Worm (Caenorhabditis elegans) whole organism, L1 larva: ENCODE measurements around the gene rgs-5.

Source experiments
- C16A3.4 ChIP-seq: fragments of 150-350 bp; optimal IDR thresholded peaks from 2 replicates; lab custom pipeline; 2014; ENCODE audit warnings: missing biosample characterization, missing genetic modification characterization
- C34B4.2 ChIP-seq: sonication (generic microtip); optimal IDR thresholded peaks from 2 replicates; lab custom pipeline; 2017; ENCODE audit warnings: mild to moderate bottlenecking, missing genetic modification characterization, missing compliant biosample characterization
- ama-1 ChIP-seq: fragments of 150-350 bp; optimal IDR thresholded peaks from 2 replicates; lab custom pipeline; 2014
- blmp-1 ChIP-seq: fragments of 150-350 bp; optimal IDR thresholded peaks from 2 replicates; lab custom pipeline; 2014; ENCODE audit warnings: missing biosample characterization, missing genetic modification characterization
- ceh-82 ChIP-seq, 3 experiments: fragments of 150-350 bp in 1 of 3; sonication (generic microtip) in 2 of 3; optimal IDR thresholded peaks; 2 replicates each; lab custom pipeline; 2014 to 2017; ENCODE audit warnings: missing biosample characterization in 3 of 3, missing genetic modification characterization in 3 of 3
- dpl-1 ChIP-seq, 3 experiments: fragments of 150-350 bp in 2 of 3; sonication (generic microtip) in 1 of 3; optimal IDR thresholded peaks; 2 replicates each; lab custom pipeline; 2014 to 2017; ENCODE audit warnings: missing biosample characterization in 3 of 3, missing genetic modification characterization in 3 of 3, missing genetic modification reagents in 3 of 3
- dsc-1 ChIP-seq: sonication (generic microtip); optimal IDR thresholded peaks from 2 replicates; lab custom pipeline; 2016; ENCODE audit warnings: mild to moderate bottlenecking, missing genetic modification characterization, missing compliant biosample characterization
- efl-1 ChIP-seq, 4 experiments: fragments of 150-350 bp; optimal IDR thresholded peaks in 3 of 4; peaks in 1 of 4; 1 replicate in 1 of 4; 2 replicates in 3 of 4; lab custom pipeline; 2014; ENCODE audit warnings: missing biosample characterization in 2 of 4, missing genetic modification characterization in 2 of 4, missing genetic modification reagents in 2 of 4
- egl-13 ChIP-seq: sonication (generic microtip); optimal IDR thresholded peaks from 2 replicates; lab custom pipeline; 2016; ENCODE audit warnings: missing genotype, missing genetic modification reagents, missing genetic modification characterization, missing compliant biosample characterization
- elt-3 ChIP-seq, 6 experiments: fragments of 150-350 bp in 1 of 6; sonication (generic microtip); optimal IDR thresholded peaks; 2 replicates each; lab custom pipeline; 2017 to 2018; ENCODE audit warnings: missing biosample characterization in 6 of 6, missing genetic modification characterization in 6 of 6, inconsistent platforms in 1 of 6
- fkh-10 ChIP-seq: sonication (generic microtip); optimal IDR thresholded peaks from 2 replicates; lab custom pipeline; 2017; ENCODE audit warnings: missing biosample characterization, missing genetic modification reagents, missing genetic modification characterization
- fkh-8 ChIP-seq: sonication (generic microtip); optimal IDR thresholded peaks from 2 replicates; lab custom pipeline; 2016; ENCODE audit warnings: mild to moderate bottlenecking, missing genetic modification characterization, missing compliant biosample characterization
- fos-1 ChIP-seq: fragments of 150-350 bp; optimal IDR thresholded peaks from 2 replicates; lab custom pipeline; 2014; ENCODE audit warnings: missing biosample characterization, missing genetic modification characterization
- hlh-4 ChIP-seq: sonication (generic microtip); optimal IDR thresholded peaks from 2 replicates; lab custom pipeline; 2016; ENCODE audit warnings: mild to moderate bottlenecking, missing genetic modification characterization, missing compliant biosample characterization
- irx-1 ChIP-seq: sonication (generic microtip); optimal IDR thresholded peaks from 2 replicates; lab custom pipeline; 2016; ENCODE audit warnings: missing genetic modification characterization, missing compliant biosample characterization
- isw-1 ChIP-seq: fragments of 200-800 bp; sonication (Bioruptor generic); IDR thresholded peaks from 2 replicates; pipeline ENCODE4 v1.3.6; 2022; ENCODE audit warnings: missing genetic modification characterization, missing compliant biosample characterization
- jun-1 ChIP-seq: fragments of 150-350 bp; optimal IDR thresholded peaks from 2 replicates; lab custom pipeline; 2014; ENCODE audit warnings: missing biosample characterization, missing genetic modification reagents, missing genetic modification characterization
- lin-14 ChIP-seq: fragments of 200-800 bp; sonication (Bioruptor generic); optimal IDR thresholded peaks from 2 replicates; lab custom pipeline; 2018; ENCODE audit warnings: mild to moderate bottlenecking, missing genetic modification characterization, moderate library complexity, missing compliant biosample characterization
- lin-15B ChIP-seq: fragments of 150-350 bp; sonication (generic microtip); optimal IDR thresholded peaks from 3 replicates; lab custom pipeline; 2014; ENCODE audit warnings: missing biosample characterization, missing genetic modification characterization
- lin-35 ChIP-seq, 2 experiments: fragments of 150-350 bp; optimal IDR thresholded peaks; 2 replicates each; lab custom pipeline; 2014; ENCODE audit warnings: missing biosample characterization in 2 of 2, missing genetic modification characterization in 2 of 2, missing genetic modification reagents in 2 of 2
- lsy-2 ChIP-seq, 2 experiments: fragments of 150-350 bp; optimal IDR thresholded peaks; 2 replicates each; lab custom pipeline; 2014; ENCODE audit warnings: missing biosample characterization in 2 of 2, missing genetic modification characterization in 2 of 2
- mdl-1 ChIP-seq, 2 experiments: fragments of 150-350 bp; optimal IDR thresholded peaks; 2 replicates each; lab custom pipeline; 2014 to 2017; ENCODE audit warnings: missing biosample characterization in 2 of 2, missing genetic modification characterization in 2 of 2, inconsistent platforms in 1 of 2
- mep-1 ChIP-seq: fragments of 150-350 bp; optimal IDR thresholded peaks from 2 replicates; lab custom pipeline; 2014; ENCODE audit warnings: missing biosample characterization, missing genetic modification characterization
- nhr-12 ChIP-seq: sonication (generic microtip); optimal IDR thresholded peaks from 2 replicates; lab custom pipeline; 2017; ENCODE audit warnings: missing biosample characterization, missing genetic modification characterization
- nhr-20 ChIP-seq: sonication (generic microtip); optimal IDR thresholded peaks from 2 replicates; lab custom pipeline; 2016; ENCODE audit warnings: mild to moderate bottlenecking, missing genetic modification characterization, missing compliant biosample characterization
- nhr-47 ChIP-seq: sonication (generic microtip); optimal IDR thresholded peaks from 2 replicates; lab custom pipeline; 2016; ENCODE audit warnings: mild to moderate bottlenecking, missing genetic modification characterization, moderate library complexity, missing compliant biosample characterization
- nhr-71 ChIP-seq: sonication (generic microtip); optimal IDR thresholded peaks from 2 replicates; lab custom pipeline; 2016; ENCODE audit warnings: mild to moderate bottlenecking, missing genetic modification characterization, moderate library complexity, missing compliant biosample characterization
- nhr-77 ChIP-seq: fragments of 150-350 bp; optimal IDR thresholded peaks from 2 replicates; lab custom pipeline; 2014; ENCODE audit warnings: missing biosample characterization, missing genetic modification characterization
- nhr-85 ChIP-seq: sonication (generic microtip); peaks from one replicate; lab custom pipeline; 2016; ENCODE audit warnings: missing genetic modification characterization, inconsistent platforms, missing compliant biosample characterization
- nhr-90 ChIP-seq: sonication (generic microtip); optimal IDR thresholded peaks from 2 replicates; lab custom pipeline; 2016; ENCODE audit warnings: mild to moderate bottlenecking, missing genetic modification characterization, missing compliant biosample characterization; ENCODE audit not compliant: poor library complexity
- pag-3 ChIP-seq: sonication (generic microtip); optimal IDR thresholded peaks from 2 replicates; lab custom pipeline; 2017; ENCODE audit warnings: missing genetic modification characterization, mild to moderate bottlenecking, missing compliant biosample characterization, antibody characterized with exemption, borderline replicate concordance; ENCODE audit not compliant: insufficient read depth
- rnt-1 ChIP-seq: sonication (generic microtip); optimal IDR thresholded peaks from 2 replicates; lab custom pipeline; 2016; ENCODE audit warnings: mild to moderate bottlenecking, missing genetic modification characterization, moderate library complexity, missing compliant biosample characterization
- skn-1 ChIP-seq: fragments of 150-350 bp; optimal IDR thresholded peaks from 2 replicates; lab custom pipeline; 2014; ENCODE audit warnings: missing biosample characterization, missing genetic modification characterization
- snpc-4 ChIP-seq: fragments of 150-350 bp; optimal IDR thresholded peaks from 2 replicates; lab custom pipeline; 2014; ENCODE audit warnings: missing biosample characterization, missing genetic modification characterization
- snu-23 ChIP-seq: sonication (generic microtip); optimal IDR thresholded peaks from 2 replicates; lab custom pipeline; 2016; ENCODE audit warnings: missing genetic modification characterization, missing compliant biosample characterization
- sptf-1 ChIP-seq: fragments of 150-350 bp; optimal IDR thresholded peaks from 2 replicates; lab custom pipeline; 2014; ENCODE audit warnings: missing biosample characterization, missing genetic modification characterization
- swsn-7 ChIP-seq: sonication (generic microtip); optimal IDR thresholded peaks from 2 replicates; lab custom pipeline; 2016; ENCODE audit warnings: missing genetic modification characterization, missing compliant biosample characterization
- tbx-2 ChIP-seq: sonication (generic microtip); optimal IDR thresholded peaks from 2 replicates; lab custom pipeline; 2016; ENCODE audit warnings: missing genetic modification characterization, missing compliant biosample characterization
- unc-86 ChIP-seq: sonication (generic microtip); optimal IDR thresholded peaks from 2 replicates; lab custom pipeline; 2016; ENCODE audit warnings: missing genetic modification characterization, missing compliant biosample characterization
- vab-15 ChIP-seq: sonication (generic microtip); optimal IDR thresholded peaks from 2 replicates; lab custom pipeline; 2017; ENCODE audit warnings: missing genotype, mild to moderate bottlenecking, missing genetic modification characterization, missing compliant biosample characterization
- xbp-1 ChIP-seq: sonication (generic microtip); optimal IDR thresholded peaks from 2 replicates; lab custom pipeline; 2016; ENCODE audit warnings: missing genetic modification characterization, missing compliant biosample characterization
- ztf-11 ChIP-seq, 2 experiments: sonication (generic microtip); optimal IDR thresholded peaks; 2 replicates each; lab custom pipeline; 2016 to 2017; ENCODE audit warnings: missing genetic modification characterization in 2 of 2, missing biosample characterization in 1 of 2, missing compliant biosample characterization in 1 of 2

Gene rgs-5

ce11 chrIII:5714984-5715454, 16.7 kb downstream of the rgs-5 start:
- TF ChIP-seq blmp-1 = peak; percentile 31
- no peak for TF ChIP-seq efl-1 (optimal IDR thresholded peaks at IDR 0.05; lab: Kevin White, UChicago)
- peak in 1 of 2 experiments; percentile 78 for TF ChIP-seq efl-1 (GFP tag; optimal IDR thresholded peaks at IDR 0.05 in 1 of 2; lab: Kevin White, UChicago)
- no peak for TF ChIP-seq C34B4.2 (tag; lab: Kevin White, UChicago)
- TF ChIP-seq irx-1 (tag; lab: Kevin White, UChicago) = no peak
- TF ChIP-seq nhr-85 = peak; percentile 56
- TF ChIP-seq rnt-1 (tag; lab: Kevin White, UChicago) = no peak

- TF ChIP-seq unc-86 (peak; percentile 35), snpc-4 (tag; lab: Kevin White, UChicago) (peak; percentile 31), fkh-10 (GFP tag; lab: Kevin White, UChicago) (peak; percentile 10), skn-1 (tag; lab: Kevin White, UChicago) (peak; percentile 54), dsc-1 (tag; lab: Kevin White, UChicago) (peak; percentile 30), dpl-1 (GFP tag; optimal IDR thresholded peaks at IDR 0.05; lab: Kevin White, UChicago) (peak in 2 of 3 experiments; percentile 49 to 62), nhr-47 (tag; lab: Kevin White, UChicago) (peak; percentile 40), snu-23 (GFP tag; lab: Kevin White, UChicago) (peak; percentile 67), blmp-1 (peak; percentile 52), jun-1 (tag; lab: Kevin White, UChicago) (peak; percentile 18), nhr-71 (tag; lab: Kevin White, UChicago) (peak; percentile 58), C16A3.4 (tag; lab: Kevin White, UChicago) (peak; percentile 57), nhr-90 (tag; lab: Kevin White, UChicago) (no peak), elt-3 (tag; optimal IDR thresholded peaks at IDR 0.05; lab: Kevin White, UChicago) (peak in 1 of 6 experiments; percentile 44), efl-1 (optimal IDR thresholded peaks at IDR 0.05; lab: Kevin White, UChicago) (peak; percentile 68 to 83), efl-1 (GFP tag; optimal IDR thresholded peaks at IDR 0.05 in 1 of 2; lab: Kevin White, UChicago) (peak; percentile 30 to 96), pag-3 (no peak), lin-14 (peak; percentile 90), C34B4.2 (tag; lab: Kevin White, UChicago) (no peak), ztf-11 (tag; optimal IDR thresholded peaks at IDR 0.05; lab: Kevin White, UChicago) (no peak), sptf-1 (tag; lab: Kevin White, UChicago) (no peak), isw-1 (peak; percentile 39; the same call in 1 of the 2 replicates), mdl-1 (tag; optimal IDR thresholded peaks at IDR 0.05; lab: Kevin White, UChicago) (peak in 1 of 2 experiments; percentile 62), ceh-82 (tag; optimal IDR thresholded peaks at IDR 0.05; lab: Kevin White, UChicago) (peak; percentile 7 to 87 (median 68)), fos-1 (peak; percentile 28), vab-15 (tag; lab: Kevin White, UChicago) (no peak), rnt-1 (tag; lab: Kevin White, UChicago) (peak; percentile 75), fkh-8 (tag; lab: Kevin White, UChicago) (peak; percentile 49), lin-15B (tag; lab: Kevin White, UChicago) (peak; percentile 24), mep-1 (tag; lab: Kevin White, UChicago) (peak; percentile 74), nhr-12 (tag; lab: Kevin White, UChicago) (no peak), swsn-7 (tag; lab: Kevin White, UChicago) (peak; percentile 56), lin-35 (GFP tag; optimal IDR thresholded peaks at IDR 0.05; lab: Kevin White, UChicago) (peak; percentile 55 to 64), ama-1 (lab: Kevin White, UChicago) (no peak), egl-13 (tag; lab: Kevin White, UChicago) (no peak), nhr-77 (tag; lab: Kevin White, UChicago) (peak; percentile 43), lsy-2 (tag; optimal IDR thresholded peaks at IDR 0.05; lab: Kevin White, UChicago) (peak; percentile 50 to 84), tbx-2 (tag; lab: Kevin White, UChicago) (peak; percentile 46), nhr-20 (tag; lab: Kevin White, UChicago) (peak; percentile 5), xbp-1 (tag; lab: Kevin White, UChicago) (peak; percentile 36), hlh-4 (tag; lab: Kevin White, UChicago) (no peak)
- TF ChIP-seq, all 84 proteins: peak for 30
Measured at ce11 chrIII:5715467-5715866, 17.1 kb downstream of the rgs-5 start.
